Worm (Caenorhabditis elegans) whole organism, late embryonic: Measurements from ENCODE around the gene F53H4.3.

ENCODE experiments used
- C08G9.2 ChIP-seq: sonication (generic microtip); optimal IDR thresholded peaks from 2 replicates; lab custom pipeline; 2016; ENCODE audit warnings: mild to moderate bottlenecking, missing genetic modification characterization, moderate library complexity, missing compliant biosample characterization
- C38D4.7 ChIP-seq: fragments of 200-800 bp; sonication (Bioruptor generic); optimal IDR thresholded peaks from 2 replicates; lab custom pipeline; 2018; ENCODE audit warnings: mild to moderate bottlenecking, missing genetic modification characterization, moderate library complexity, missing compliant biosample characterization
- F13H6.1 ChIP-seq: sonication (generic microtip); optimal IDR thresholded peaks from 2 replicates; lab custom pipeline; 2016; ENCODE audit warnings: missing genetic modification characterization, missing compliant biosample characterization
- Y22D7AL.16 ChIP-seq: sonication (generic microtip); optimal IDR thresholded peaks from 2 replicates; lab custom pipeline; 2016; ENCODE audit warnings: missing genetic modification characterization, missing compliant biosample characterization
- ama-1 ChIP-seq: fragments of 150-350 bp; optimal IDR thresholded peaks from 2 replicates; lab custom pipeline; 2014
- ceh-18 ChIP-seq: sonication (generic microtip); optimal IDR thresholded peaks from 2 replicates; lab custom pipeline; 2016; ENCODE audit warnings: missing genetic modification characterization, missing compliant biosample characterization
- ceh-19 ChIP-seq: fragments of 200-800 bp; sonication (Bioruptor generic); optimal IDR thresholded peaks from 2 replicates; lab custom pipeline; 2018; ENCODE audit warnings: mild to moderate bottlenecking, missing genetic modification characterization, missing compliant biosample characterization
- ceh-24 ChIP-seq: sonication (generic microtip); optimal IDR thresholded peaks from 2 replicates; lab custom pipeline; 2016; ENCODE audit warnings: mild to moderate bottlenecking, missing genetic modification characterization, missing compliant biosample characterization
- ceh-30 ChIP-seq: fragments of 150-350 bp; optimal IDR thresholded peaks from 2 replicates; lab custom pipeline; 2014; ENCODE audit warnings: missing biosample characterization, missing genetic modification characterization
- ceh-31 ChIP-seq: sonication (generic microtip); optimal IDR thresholded peaks from 2 replicates; lab custom pipeline; 2016; ENCODE audit warnings: missing genetic modification characterization, missing compliant biosample characterization
- dmd-4 ChIP-seq: sonication (generic microtip); optimal IDR thresholded peaks from 2 replicates; lab custom pipeline; 2016; ENCODE audit warnings: borderline replicate concordance, missing genetic modification characterization, missing compliant biosample characterization
- elt-2 ChIP-seq: sonication (generic microtip); optimal IDR thresholded peaks from 2 replicates; lab custom pipeline; 2016; ENCODE audit warnings: missing genetic modification reagents, missing genetic modification characterization, missing compliant biosample characterization
- elt-4 ChIP-seq: sonication (generic microtip); optimal IDR thresholded peaks from 2 replicates; lab custom pipeline; 2016; ENCODE audit warnings: missing genetic modification characterization, missing compliant biosample characterization
- ets-4 ChIP-seq: sonication (generic microtip); optimal IDR thresholded peaks from 2 replicates; lab custom pipeline; 2016; ENCODE audit warnings: missing genetic modification characterization, missing compliant biosample characterization
- hlh-6 ChIP-seq: sonication (generic microtip); optimal IDR thresholded peaks from 2 replicates; lab custom pipeline; 2016; ENCODE audit warnings: missing genotype, missing genetic modification characterization, missing compliant biosample characterization
- lim-6 ChIP-seq: sonication (generic microtip); optimal IDR thresholded peaks from 2 replicates; lab custom pipeline; 2016; ENCODE audit warnings: missing genetic modification characterization, missing compliant biosample characterization
- lin-11 ChIP-seq: fragments of 200-800 bp; sonication (Bioruptor generic); optimal IDR thresholded peaks from 2 replicates; lab custom pipeline; 2018; ENCODE audit warnings: mild to moderate bottlenecking, missing genetic modification characterization, missing compliant biosample characterization
- madf-2 ChIP-seq: sonication (generic microtip); optimal IDR thresholded peaks from 2 replicates; lab custom pipeline; 2017; ENCODE audit warnings: missing genetic modification characterization, missing compliant biosample characterization
- nfya-1 ChIP-seq: sonication (generic microtip); optimal IDR thresholded peaks from 2 replicates; lab custom pipeline; 2017; ENCODE audit warnings: missing genetic modification characterization, mild to moderate bottlenecking, missing compliant biosample characterization, antibody characterized with exemption, moderate library complexity
- npax-4 ChIP-seq: sonication (generic microtip); optimal IDR thresholded peaks from 2 replicates; lab custom pipeline; 2016; ENCODE audit warnings: missing genetic modification characterization, missing compliant biosample characterization
- pha-4 ChIP-seq: fragments of 150-350 bp; optimal IDR thresholded peaks from 2 replicates; lab custom pipeline; 2018; ENCODE audit warnings: missing biosample characterization, missing genetic modification reagents, missing genetic modification characterization
- sdc-2 ChIP-seq: sonication (generic microtip); optimal IDR thresholded peaks from 2 replicates; lab custom pipeline; 2016; ENCODE audit warnings: missing genotype, missing genetic modification characterization, missing compliant biosample characterization
- unc-3 ChIP-seq, 2 experiments: fragments of 200-800 bp in 1 of 2; sonication (Bioruptor generic) in 1 of 2; sonication (generic microtip) in 1 of 2; conservative IDR thresholded peaks in 1 of 2; optimal IDR thresholded peaks in 1 of 2; 2 replicates each; pipeline versions ENCODE4 v1.3.6 to Lab custom; 2016 to 2022; ENCODE audit warnings: missing compliant biosample characterization in 2 of 2, missing genetic modification characterization in 2 of 2, missing genetic modification reagents in 1 of 2
- unc-42 ChIP-seq: sonication (generic microtip); optimal IDR thresholded peaks from 2 replicates; lab custom pipeline; 2016; ENCODE audit warnings: missing genotype, missing genetic modification characterization, missing compliant biosample characterization
- unc-55 ChIP-seq: sonication (generic microtip); optimal IDR thresholded peaks from 2 replicates; lab custom pipeline; 2017; ENCODE audit warnings: missing biosample characterization, missing genetic modification reagents, missing genetic modification characterization

The F53H4.3 gene

DNA sequence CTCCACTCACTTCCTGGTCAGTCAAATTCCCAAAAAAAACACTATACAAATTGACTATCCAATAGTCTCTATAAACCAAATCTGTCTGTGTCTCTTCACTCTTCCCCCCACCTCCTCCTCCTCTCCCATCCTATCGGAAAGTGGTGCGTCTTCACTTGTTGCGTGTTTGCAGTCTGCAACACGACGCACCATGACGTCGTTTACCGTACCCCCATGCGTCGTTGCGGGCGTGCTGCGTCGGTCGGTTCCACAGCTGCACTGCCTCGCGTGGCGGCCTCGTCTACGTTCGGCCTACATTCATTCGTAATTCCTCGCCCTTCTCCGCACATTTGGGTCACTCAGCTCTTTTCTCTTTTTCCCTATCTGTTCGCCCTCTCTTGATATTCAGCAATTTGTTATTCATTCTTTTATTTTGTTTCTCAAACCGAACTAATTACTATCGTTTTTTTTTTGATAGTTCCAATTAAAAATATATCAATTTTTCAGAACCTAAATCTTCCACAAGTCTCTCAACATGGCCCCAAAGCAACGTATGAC lies 46.2 kb downstream of the F53H4.3 start, which contains the start of gene serp-1.1 (continued):
- TF ChIP-seq unc-55 (GFP tag; lab: Kevin White, UChicago) (peak; percentile 78), Y22D7AL.16 (tag; lab: Kevin White, UChicago) (no peak), ceh-30 (tag; lab: Kevin White, UChicago) (no peak), dmd-4 (tag; lab: Kevin White, UChicago) (peak; percentile 75), unc-3 (GFP tag; conservative IDR thresholded peaks at IDR 0.05; lab: Robert Waterston, UW) (peak; percentile 44; the same call in 1 of the 2 replicates), unc-3 (tag; optimal IDR thresholded peaks at IDR 0.05; lab: Kevin White, UChicago) (peak; percentile 62), elt-4 (tag; lab: Kevin White, UChicago) (no peak), sdc-2 (peak; percentile 93), C08G9.2 (peak; percentile 75), lim-6 (tag; lab: Kevin White, UChicago) (no peak), npax-4 (peak; percentile 6), unc-42 (tag; lab: Kevin White, UChicago) (peak; percentile 81), ets-4 (tag; lab: Kevin White, UChicago) (peak; percentile 78), lin-11 (tag; lab: Kevin White, UChicago) (peak; percentile 13), F13H6.1 (peak; percentile 88), hlh-6 (tag; lab: Kevin White, UChicago) (peak; percentile 61), ceh-31 (tag; lab: Kevin White, UChicago) (peak; percentile 97), pha-4 (tag; lab: Kevin White, UChicago) (no peak), C38D4.7 (GFP tag; lab: Kevin White, UChicago) (peak; percentile 28), ceh-18 (tag; lab: Kevin White, UChicago) (peak; percentile 97), madf-2 (tag; lab: Kevin White, UChicago) (peak; percentile 70), ama-1 (lab: Kevin White, UChicago) (no peak), nfya-1 (tag; lab: Kevin White, UChicago) (peak; percentile 99), ceh-24 (tag; lab: Kevin White, UChicago) (no peak)

DNA sequence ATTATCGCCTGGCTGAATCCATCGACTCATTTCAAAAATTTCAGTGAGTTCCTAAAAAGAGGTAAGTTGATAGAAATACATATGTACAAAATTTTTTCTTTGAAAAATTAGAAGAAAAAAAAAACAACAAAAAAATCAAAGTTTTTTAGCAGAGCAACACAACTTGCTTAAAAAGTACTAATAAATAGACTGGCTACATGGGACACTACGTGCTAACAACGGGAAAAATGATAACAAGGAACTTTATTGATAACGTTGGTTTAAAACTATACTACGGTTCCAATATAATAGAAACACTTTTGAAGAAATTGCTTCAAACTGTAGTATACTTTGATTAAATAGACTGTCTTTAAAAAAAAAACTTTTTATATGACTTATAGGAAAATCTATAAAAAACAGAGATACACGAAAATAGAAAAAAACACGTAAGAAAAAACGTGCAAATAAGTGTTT lies 48.9 kb downstream of the F53H4.3 start, which contains the start of gene acox-1.6:
TSS of gene acox-1.6 (minus strand) at position 51 of the 453 bp plus-strand sequence.
- TF ChIP-seq elt-2 (tag; lab: Kevin White, UChicago) (peak; percentile 41), ceh-19 (no peak), unc-3 (GFP tag; conservative IDR thresholded peaks at IDR 0.05; lab: Robert Waterston, UW) (no peak), unc-3 (tag; optimal IDR thresholded peaks at IDR 0.05; lab: Kevin White, UChicago) (no peak)
